Worm (Caenorhabditis elegans) whole organism, L1 larva: ENCODE measurements around the gene pud-3.

Experiments used
- aly-2 ChIP-seq: fragments of 150-350 bp; optimal IDR thresholded peaks from 2 replicates; lab custom pipeline; 2014; ENCODE audit warnings: missing biosample characterization, missing genetic modification characterization
- ceh-82 ChIP-seq, 3 experiments: fragments of 150-350 bp in 1 of 3; sonication (generic microtip) in 2 of 3; optimal IDR thresholded peaks; 2 replicates each; lab custom pipeline; 2014 to 2017; ENCODE audit warnings: missing biosample characterization in 3 of 3, missing genetic modification characterization in 3 of 3
- dpl-1 ChIP-seq, 3 experiments: fragments of 150-350 bp in 2 of 3; sonication (generic microtip) in 1 of 3; optimal IDR thresholded peaks; 2 replicates each; lab custom pipeline; 2014 to 2017; ENCODE audit warnings: missing biosample characterization in 3 of 3, missing genetic modification characterization in 3 of 3, missing genetic modification reagents in 3 of 3
- efl-1 ChIP-seq, 4 experiments: fragments of 150-350 bp; optimal IDR thresholded peaks in 3 of 4; peaks in 1 of 4; 1 replicate in 1 of 4; 2 replicates in 3 of 4; lab custom pipeline; 2014; ENCODE audit warnings: missing biosample characterization in 2 of 4, missing genetic modification characterization in 2 of 4, missing genetic modification reagents in 2 of 4
- ets-5 ChIP-seq: fragments of 200-800 bp; sonication (Bioruptor generic); IDR thresholded peaks from 2 replicates; pipeline ENCODE4 v1.3.6; 2022; ENCODE audit warnings: missing genetic modification characterization, missing compliant biosample characterization
- fkh-10 ChIP-seq: sonication (generic microtip); optimal IDR thresholded peaks from 2 replicates; lab custom pipeline; 2017; ENCODE audit warnings: missing biosample characterization, missing genetic modification reagents, missing genetic modification characterization
- fkh-4 ChIP-seq: sonication (generic microtip); optimal IDR thresholded peaks from 2 replicates; lab custom pipeline; 2016; ENCODE audit warnings: missing compliant biosample characterization, missing genetic modification characterization, borderline replicate concordance
- fkh-8 ChIP-seq: sonication (generic microtip); optimal IDR thresholded peaks from 2 replicates; lab custom pipeline; 2016; ENCODE audit warnings: mild to moderate bottlenecking, missing genetic modification characterization, missing compliant biosample characterization
- lin-13 ChIP-seq: fragments of 150-350 bp; optimal IDR thresholded peaks from 2 replicates; lab custom pipeline; 2014; ENCODE audit warnings: missing biosample characterization, missing genetic modification reagents, missing genetic modification characterization
- lin-14 ChIP-seq: fragments of 200-800 bp; sonication (Bioruptor generic); optimal IDR thresholded peaks from 2 replicates; lab custom pipeline; 2018; ENCODE audit warnings: mild to moderate bottlenecking, missing genetic modification characterization, moderate library complexity, missing compliant biosample characterization
- lin-35 ChIP-seq, 2 experiments: fragments of 150-350 bp; optimal IDR thresholded peaks; 2 replicates each; lab custom pipeline; 2014; ENCODE audit warnings: missing biosample characterization in 2 of 2, missing genetic modification characterization in 2 of 2, missing genetic modification reagents in 2 of 2
- lin-39 ChIP-seq: fragments of 150-350 bp; optimal IDR thresholded peaks from 2 replicates; lab custom pipeline; 2014; ENCODE audit warnings: missing biosample characterization, missing genetic modification reagents, missing genetic modification characterization
- mef-2 ChIP-seq: fragments of 150-350 bp; optimal IDR thresholded peaks from 2 replicates; lab custom pipeline; 2014; ENCODE audit warnings: missing biosample characterization, missing genetic modification characterization
- nhr-20 ChIP-seq: sonication (generic microtip); optimal IDR thresholded peaks from 2 replicates; lab custom pipeline; 2016; ENCODE audit warnings: mild to moderate bottlenecking, missing genetic modification characterization, missing compliant biosample characterization
- nhr-47 ChIP-seq: sonication (generic microtip); optimal IDR thresholded peaks from 2 replicates; lab custom pipeline; 2016; ENCODE audit warnings: mild to moderate bottlenecking, missing genetic modification characterization, moderate library complexity, missing compliant biosample characterization
- nhr-71 ChIP-seq: sonication (generic microtip); optimal IDR thresholded peaks from 2 replicates; lab custom pipeline; 2016; ENCODE audit warnings: mild to moderate bottlenecking, missing genetic modification characterization, moderate library complexity, missing compliant biosample characterization
- nhr-76 ChIP-seq: sonication (generic microtip); optimal IDR thresholded peaks from 2 replicates; lab custom pipeline; 2017; ENCODE audit warnings: missing biosample characterization, missing genetic modification characterization
- nhr-77 ChIP-seq: fragments of 150-350 bp; optimal IDR thresholded peaks from 2 replicates; lab custom pipeline; 2014; ENCODE audit warnings: missing biosample characterization, missing genetic modification characterization
- nhr-85 ChIP-seq: sonication (generic microtip); peaks from one replicate; lab custom pipeline; 2016; ENCODE audit warnings: missing genetic modification characterization, inconsistent platforms, missing compliant biosample characterization
- pag-3 ChIP-seq: sonication (generic microtip); optimal IDR thresholded peaks from 2 replicates; lab custom pipeline; 2017; ENCODE audit warnings: missing genetic modification characterization, mild to moderate bottlenecking, missing compliant biosample characterization, antibody characterized with exemption, borderline replicate concordance; ENCODE audit not compliant: insufficient read depth
- pqm-1 ChIP-seq: sonication (generic microtip); optimal IDR thresholded peaks from 3 replicates; lab custom pipeline; 2017; ENCODE audit warnings: missing biosample characterization, missing genetic modification characterization
- rnt-1 ChIP-seq: sonication (generic microtip); optimal IDR thresholded peaks from 2 replicates; lab custom pipeline; 2016; ENCODE audit warnings: mild to moderate bottlenecking, missing genetic modification characterization, moderate library complexity, missing compliant biosample characterization
- snu-23 ChIP-seq: sonication (generic microtip); optimal IDR thresholded peaks from 2 replicates; lab custom pipeline; 2016; ENCODE audit warnings: missing genetic modification characterization, missing compliant biosample characterization
- sup-37 ChIP-seq: fragments of 200-800 bp; sonication (Bioruptor generic); optimal IDR thresholded peaks from 2 replicates; lab custom pipeline; 2018; ENCODE audit warnings: mild to moderate bottlenecking, missing genetic modification characterization, missing compliant biosample characterization
- swsn-7 ChIP-seq: sonication (generic microtip); optimal IDR thresholded peaks from 2 replicates; lab custom pipeline; 2016; ENCODE audit warnings: missing genetic modification characterization, missing compliant biosample characterization
- tbx-2 ChIP-seq: sonication (generic microtip); optimal IDR thresholded peaks from 2 replicates; lab custom pipeline; 2016; ENCODE audit warnings: missing genetic modification characterization, missing compliant biosample characterization
- unc-130 ChIP-seq: fragments of 150-350 bp; optimal IDR thresholded peaks from 2 replicates; lab custom pipeline; 2017; ENCODE audit warnings: missing biosample characterization, missing genetic modification characterization, inconsistent platforms
- unc-98 ChIP-seq: fragments of 200-800 bp; sonication (Bioruptor generic); IDR thresholded peaks from 2 replicates; pipeline ENCODE4 v1.3.6; 2022; ENCODE audit warnings: missing genetic modification characterization, missing compliant biosample characterization
- vab-15 ChIP-seq: sonication (generic microtip); optimal IDR thresholded peaks from 2 replicates; lab custom pipeline; 2017; ENCODE audit warnings: missing genotype, mild to moderate bottlenecking, missing genetic modification characterization, missing compliant biosample characterization

Gene pud-3

ce11 chrV:2278052-2278451, 46.9 kb downstream of the pud-3 start, which contains the start of gene nhr-59 (continued):
- peak in 1 of 3 experiments; percentile 11 for TF ChIP-seq dpl-1 (GFP tag; optimal IDR thresholded peaks at IDR 0.05; lab: Kevin White, UChicago)
- no peak for TF ChIP-seq tbx-2 (tag; lab: Kevin White, UChicago)
- TF ChIP-seq fkh-10 (GFP tag; lab: Kevin White, UChicago) = no peak
- no peak for TF ChIP-seq pqm-1
- TF ChIP-seq aly-2 = peak; percentile 15

- peak; percentile 19 for TF ChIP-seq snu-23 (GFP tag; lab: Kevin White, UChicago)
- peak; percentile 25 for TF ChIP-seq lin-13 (GFP tag; lab: Kevin White, UChicago)
- TF ChIP-seq nhr-47 = no peak
- TF ChIP-seq efl-1 (optimal IDR thresholded peaks at IDR 0.05; lab: Kevin White, UChicago) = no peak
- TF ChIP-seq efl-1 (GFP tag; optimal IDR thresholded peaks at IDR 0.05 in 1 of 2; lab: Kevin White, UChicago) = peak in 1 of 2 experiments; percentile 81
- TF ChIP-seq rnt-1 (tag; lab: Kevin White, UChicago) = no peak
- peak; percentile 21 for TF ChIP-seq nhr-71 (tag; lab: Kevin White, UChicago)
- peak; percentile 67 for TF ChIP-seq lin-14
- TF ChIP-seq lin-35 (GFP tag; optimal IDR thresholded peaks at IDR 0.05; lab: Kevin White, UChicago) = peak in 1 of 2 experiments; percentile 48
- no peak for TF ChIP-seq swsn-7 (tag; lab: Kevin White, UChicago)
- TF ChIP-seq vab-15 (tag; lab: Kevin White, UChicago) = no peak
- TF ChIP-seq nhr-76 (tag; lab: Kevin White, UChicago) = no peak
- TF ChIP-seq lin-39 (tag; lab: Kevin White, UChicago) = no peak
- peak; percentile 50 for TF ChIP-seq nhr-77 (tag; lab: Kevin White, UChicago)
- no peak for TF ChIP-seq dpl-1 (GFP tag; optimal IDR thresholded peaks at IDR 0.05; lab: Kevin White, UChicago)
- peak; percentile 19 for TF ChIP-seq fkh-8 (tag; lab: Kevin White, UChicago)
- TF ChIP-seq fkh-4 (tag; lab: Kevin White, UChicago) = no peak
- TF ChIP-seq sup-37 (GFP tag; lab: Kevin White, UChicago) = no peak
- no peak for TF ChIP-seq fkh-10 (GFP tag; lab: Kevin White, UChicago)
- no peak for TF ChIP-seq unc-130 (tag; lab: Kevin White, UChicago)
- TF ChIP-seq mef-2 = no peak
- TF ChIP-seq nhr-85 (tag; lab: Kevin White, UChicago) = peak; percentile 42
- peak in 1 of 3 experiments; percentile 21 for TF ChIP-seq ceh-82 (tag; optimal IDR thresholded peaks at IDR 0.05; lab: Kevin White, UChicago)
- TF ChIP-seq nhr-20 (tag; lab: Kevin White, UChicago) = peak; percentile 13
- no peak for TF ChIP-seq unc-98 (GFP tag; lab: Robert Waterston, UW)
- TF ChIP-seq pag-3 (tag; lab: Kevin White, UChicago) = no peak
- no peak for TF ChIP-seq ets-5
Measured at ce11 chrV:2277260-2277659, 47.7 kb downstream of the pud-3 start.
